Fruit fly (Drosophila melanogaster): ENCODE data around the gene Lamtor5.

The Lamtor5 gene

dm6 chrX:1856605-1857004, 2.2 kb downstream of the Lamtor5 start:
- TF ChIP-seq pad (GFP tag; optimal IDR thresholded peaks at IDR 0.05) (no peak), kay (GFP tag; ENCODE audit: borderline replicate concordance) (no peak), CG7101 (tag; optimal IDR thresholded peaks at IDR 0.05) (no peak), tj (GFP tag; optimal IDR thresholded peaks at IDR 0.05) (no peak), CG11617 (GFP tag; optimal IDR thresholded peaks at IDR 0.05) (no peak), CG33017 (tag; optimal IDR thresholded peaks at IDR 0.05) (no peak), Crg-1 (GFP tag; optimal IDR thresholded peaks at IDR 0.05) (no peak), CG5204 (GFP tag; optimal IDR thresholded peaks at IDR 0.05) (no peak), bab1 (GFP tag; optimal IDR thresholded peaks at IDR 0.05) (no peak), CG12768 (GFP tag; optimal IDR thresholded peaks at IDR 0.05) (no peak)

DNA sequence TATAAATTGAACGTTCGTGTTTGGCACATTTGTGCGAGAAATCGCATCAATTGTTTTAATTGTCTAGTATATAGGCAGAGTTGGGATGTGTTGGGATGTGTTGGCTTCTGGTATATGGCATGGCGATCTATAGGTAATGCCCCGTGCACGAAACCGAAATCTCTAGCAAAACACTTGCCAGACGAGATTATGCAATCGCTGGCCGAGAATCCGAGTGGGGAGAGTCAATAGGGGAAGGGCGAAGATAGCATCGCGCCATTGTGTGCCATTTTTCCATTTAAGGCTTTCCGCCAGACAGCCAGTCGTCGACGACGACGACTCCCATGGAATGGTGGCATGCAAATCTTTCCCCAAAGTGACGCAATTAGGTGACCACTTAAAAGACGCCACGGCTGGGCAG, 3.9 kb downstream of the Lamtor5 start:
- TF ChIP-seq Hr96 (GFP tag; optimal IDR thresholded peaks at IDR 0.05) (no peak), ovo (GFP tag; optimal IDR thresholded peaks at IDR 0.05) (no peak), CG1620 (GFP tag; optimal IDR thresholded peaks at IDR 0.05) (no peak), cnc (optimal IDR thresholded peaks at IDR 0.05) (no peak), CG33017 (tag; optimal IDR thresholded peaks at IDR 0.05) (no peak), CG11617 (GFP tag; optimal IDR thresholded peaks at IDR 0.05) (no peak), bab1 (GFP tag; optimal IDR thresholded peaks at IDR 0.05) (no peak), Mnt (GFP tag; optimal IDR thresholded peaks at IDR 0.05) (no peak)

dm6 chrX:1854070-1854469, 4.7 kb downstream of the Lamtor5 start:
- TF ChIP-seq Clk (GFP tag; optimal IDR thresholded peaks at IDR 0.05) (no peak), pad (GFP tag; optimal IDR thresholded peaks at IDR 0.05) (no peak), tj (GFP tag; optimal IDR thresholded peaks at IDR 0.05) (no peak), kay (GFP tag; ENCODE audit: borderline replicate concordance) (no peak), Mnt (GFP tag; optimal IDR thresholded peaks at IDR 0.05) (peak; percentile 26), CG12768 (GFP tag; optimal IDR thresholded peaks at IDR 0.05) (no peak), CG33017 (tag; optimal IDR thresholded peaks at IDR 0.05) (no peak), CG14711 (tag; optimal IDR thresholded peaks at IDR 0.05) (no peak), CG7101 (tag; optimal IDR thresholded peaks at IDR 0.05) (peak; percentile 10), ovo (GFP tag; optimal IDR thresholded peaks at IDR 0.05) (peak; percentile 21), Crg-1 (GFP tag; optimal IDR thresholded peaks at IDR 0.05) (peak; percentile 40)

dm6 chrX:1849914-1850313, 8.9 kb downstream of the Lamtor5 start:
- TF ChIP-seq Crg-1 (GFP tag; optimal IDR thresholded peaks at IDR 0.05) (peak; percentile 63), tj (GFP tag; optimal IDR thresholded peaks at IDR 0.05) (peak; percentile 73), CG7045 (GFP tag; optimal IDR thresholded peaks at IDR 0.05) (peak; percentile 57), kay (GFP tag; ENCODE audit: borderline replicate concordance) (peak; percentile 93), cnc (optimal IDR thresholded peaks at IDR 0.05) (no peak), Mnt (GFP tag; optimal IDR thresholded peaks at IDR 0.05) (peak; percentile 94), ovo (GFP tag; optimal IDR thresholded peaks at IDR 0.05) (peak; percentile 30), pad (GFP tag; optimal IDR thresholded peaks at IDR 0.05) (peak; percentile 76), CG5204 (GFP tag; optimal IDR thresholded peaks at IDR 0.05) (peak; percentile 70), CG1620 (GFP tag; optimal IDR thresholded peaks at IDR 0.05) (peak; percentile 75), CG33017 (tag; optimal IDR thresholded peaks at IDR 0.05) (peak; percentile 76), CG11617 (GFP tag; optimal IDR thresholded peaks at IDR 0.05) (peak; percentile 87), CG12768 (GFP tag; optimal IDR thresholded peaks at IDR 0.05) (peak; percentile 79), cic (GFP tag; optimal IDR thresholded peaks at IDR 0.05) (peak; percentile 57), Clk (GFP tag; optimal IDR thresholded peaks at IDR 0.05) (peak; percentile 36), CG14711 (tag; optimal IDR thresholded peaks at IDR 0.05) (peak; percentile 83), bab1 (GFP tag; optimal IDR thresholded peaks at IDR 0.05) (peak; percentile 86), toe (GFP tag; optimal IDR thresholded peaks at IDR 0.05) (peak; percentile 57), CG7101 (tag; optimal IDR thresholded peaks at IDR 0.05) (peak; percentile 91), Hr96 (GFP tag; optimal IDR thresholded peaks at IDR 0.05) (peak; percentile 67)

dm6 chrX:1848624-1849198, 10.1 kb downstream of the Lamtor5 start:
- TF ChIP-seq tj (GFP tag; optimal IDR thresholded peaks at IDR 0.05): no peak
- TF ChIP-seq Mnt (GFP tag; optimal IDR thresholded peaks at IDR 0.05): no peak
- no peak for TF ChIP-seq CG7101 (tag; optimal IDR thresholded peaks at IDR 0.05)
- TF ChIP-seq cic (GFP tag; optimal IDR thresholded peaks at IDR 0.05): no peak
- TF ChIP-seq CG11617 (GFP tag; optimal IDR thresholded peaks at IDR 0.05): no peak
- no peak for TF ChIP-seq CG14711 (tag; optimal IDR thresholded peaks at IDR 0.05)
- no peak for TF ChIP-seq Crg-1 (GFP tag; optimal IDR thresholded peaks at IDR 0.05)

dm6 chrX:1847735-1848134, 11.0 kb downstream of the Lamtor5 start:
- no peak for TF ChIP-seq toe (GFP tag; optimal IDR thresholded peaks at IDR 0.05)
- no peak for TF ChIP-seq Hr96 (GFP tag; optimal IDR thresholded peaks at IDR 0.05)
- TF ChIP-seq CG12768 (GFP tag; optimal IDR thresholded peaks at IDR 0.05): no peak
- TF ChIP-seq CG33017 (tag; optimal IDR thresholded peaks at IDR 0.05): no peak
- no peak for TF ChIP-seq CG14711 (tag; optimal IDR thresholded peaks at IDR 0.05)
- TF ChIP-seq cnc (optimal IDR thresholded peaks at IDR 0.05): no peak
- no peak for TF ChIP-seq Mnt (GFP tag; optimal IDR thresholded peaks at IDR 0.05)
- no peak for TF ChIP-seq CG1620 (GFP tag; optimal IDR thresholded peaks at IDR 0.05)
- no peak for TF ChIP-seq pad (GFP tag; optimal IDR thresholded peaks at IDR 0.05)
- TF ChIP-seq CG11617 (GFP tag; optimal IDR thresholded peaks at IDR 0.05): no peak
- TF ChIP-seq ovo (GFP tag; optimal IDR thresholded peaks at IDR 0.05): no peak
- no peak for TF ChIP-seq Clk (GFP tag; optimal IDR thresholded peaks at IDR 0.05)
- TF ChIP-seq cic (GFP tag; optimal IDR thresholded peaks at IDR 0.05): no peak
- TF ChIP-seq bab1 (GFP tag; optimal IDR thresholded peaks at IDR 0.05): no peak
- TF ChIP-seq Crg-1 (GFP tag; optimal IDR thresholded peaks at IDR 0.05): no peak
- TF ChIP-seq CG5204 (GFP tag; optimal IDR thresholded peaks at IDR 0.05): no peak
